Fruit fly (Drosophila melanogaster) Kc167 (cell line): ENCODE data around the gene CG5013.

Experiments used
- Sin3A ChIP-seq: fragments of >200 bp; optimal IDR thresholded peaks from 2 replicates; lab custom pipeline; 2018; ENCODE audit warnings: missing external identifiers
- psq ChIP-seq: fragments of >200 bp; optimal IDR thresholded peaks from 2 replicates; lab custom pipeline; 2017; ENCODE audit warnings: missing external identifiers
- ttk ChIP-seq: sonication (Bioruptor generic); optimal IDR thresholded peaks from 2 replicates; lab custom pipeline; 2017; ENCODE audit warnings: missing external identifiers

DNA sequence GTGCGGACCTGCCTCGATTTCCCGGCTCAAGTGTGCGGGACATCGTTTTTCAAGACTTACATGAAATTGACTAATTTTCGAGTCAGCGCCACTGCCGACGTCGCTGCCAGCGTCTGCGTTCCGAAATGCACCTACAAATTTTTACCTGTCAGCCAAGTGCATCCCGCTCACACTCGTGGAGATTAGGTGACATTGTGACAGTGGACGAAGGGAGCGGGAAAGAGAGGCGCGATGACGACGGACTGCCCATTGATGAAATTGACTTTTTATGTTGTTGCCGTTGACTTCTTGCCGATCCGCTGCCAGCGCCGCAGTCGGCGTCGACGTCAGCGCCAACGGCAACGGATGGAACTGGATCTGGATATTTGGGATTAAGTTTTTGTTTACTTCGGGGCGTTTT, 15.3 kb upstream of the CG5013 start:
- TF ChIP-seq ttk (no peak), psq (lab: Kevin White, UChicago) (no peak), Sin3A (lab: Kevin White, UChicago) (no peak)
